Worm (Caenorhabditis elegans) whole organism, L4 larva: ENCODE results near the gene pph-6.
A peak's percentile ranks its signal among the peaks of the same experiment; 100 is the strongest.

Experiments
- F26F4.8 ChIP-seq: fragments of 200-800 bp; sonication (Bioruptor generic); conservative IDR thresholded peaks from 2 replicates; pipeline ENCODE4 v1.3.6; 2022; ENCODE audit warnings: missing genetic modification characterization, missing compliant biosample characterization
- F37D6.2 ChIP-seq: sonication (generic microtip); optimal IDR thresholded peaks from 2 replicates; lab custom pipeline; 2016; ENCODE audit warnings: mild to moderate bottlenecking, missing genetic modification characterization, missing compliant biosample characterization
- F44E2.7 ChIP-seq: fragments of 200-800 bp; sonication (Bioruptor generic); IDR thresholded peaks from 2 replicates; pipeline ENCODE4 v2.1.2; 2022; ENCODE audit warnings: missing genetic modification characterization, missing compliant biosample characterization
- F49E8.2 ChIP-seq: sonication (generic microtip); optimal IDR thresholded peaks from 2 replicates; lab custom pipeline; 2016; ENCODE audit warnings: missing compliant biosample characterization, mild to moderate bottlenecking, missing genetic modification characterization, borderline replicate concordance
- R02D3.7 ChIP-seq: fragments of 150-350 bp; sonication (generic microtip); optimal IDR thresholded peaks from 3 replicates; lab custom pipeline; 2014; ENCODE audit warnings: missing biosample characterization, missing genetic modification characterization
- Y105C5A.15 ChIP-seq: fragments of 200-800 bp; sonication (Bioruptor generic); IDR thresholded peaks from 2 replicates; pipeline ENCODE4 v1.3.6; 2022; ENCODE audit warnings: missing genetic modification characterization, missing compliant biosample characterization
- Y48G9A.11 ChIP-seq: fragments of 200-800 bp; sonication (Bioruptor generic); IDR thresholded peaks from 2 replicates; pipeline ENCODE4 v1.3.6; 2022; ENCODE audit warnings: missing genetic modification reagents, missing genetic modification characterization, missing compliant biosample characterization
- aly-2 ChIP-seq: sonication (generic microtip); optimal IDR thresholded peaks from 2 replicates; lab custom pipeline; 2018; ENCODE audit warnings: missing biosample characterization, missing genetic modification characterization
- ama-1 ChIP-seq: fragments of 150-350 bp; optimal IDR thresholded peaks from 2 replicates; lab custom pipeline; 2014; ENCODE audit warnings: inconsistent platforms, mixed read lengths
- arid-1 ChIP-seq: fragments of 200-800 bp; sonication (Bioruptor generic); conservative IDR thresholded peaks from 2 replicates; pipeline ENCODE4 v1.3.6; 2022; ENCODE audit warnings: missing genetic modification reagents, missing genetic modification characterization, missing compliant biosample characterization
- attf-4 ChIP-seq: sonication (generic microtip); optimal IDR thresholded peaks from 3 replicates; lab custom pipeline; 2017; ENCODE audit warnings: missing biosample characterization, missing genetic modification characterization
- ceh-20 ChIP-seq: fragments of 200-800 bp; sonication (Bioruptor generic); IDR thresholded peaks from 2 replicates; pipeline ENCODE4 v1.3.6; 2022; ENCODE audit warnings: missing genetic modification reagents, missing genetic modification characterization, missing compliant biosample characterization
- ceh-44 ChIP-seq: fragments of 200-800 bp; sonication (Bioruptor generic); IDR thresholded peaks from 2 replicates; pipeline ENCODE4 v1.3.6; 2022; ENCODE audit warnings: missing genetic modification reagents, missing genetic modification characterization, missing compliant biosample characterization
- cey-2 ChIP-seq: sonication (generic microtip); optimal IDR thresholded peaks from 3 replicates; lab custom pipeline; 2017; ENCODE audit warnings: missing genetic modification characterization, mild to moderate bottlenecking, missing compliant biosample characterization, antibody characterized with exemption, borderline replicate concordance; ENCODE audit not compliant: insufficient read depth
- ctbp-1 ChIP-seq: fragments of 200-800 bp; sonication (Bioruptor generic); IDR thresholded peaks from 2 replicates; pipeline ENCODE4 v1.3.6; 2022; ENCODE audit warnings: missing genetic modification reagents, missing genetic modification characterization, missing compliant biosample characterization
- daf-12 ChIP-seq: fragments of 150-350 bp; optimal IDR thresholded peaks from 2 replicates; lab custom pipeline; 2014; ENCODE audit warnings: missing biosample characterization, missing genetic modification reagents, missing genetic modification characterization
- daf-16 ChIP-seq, 3 experiments: sonication (generic microtip); optimal IDR thresholded peaks; 2 replicates each; lab custom pipeline; 2016 to 2017; ENCODE audit warnings: missing genetic modification characterization in 3 of 3, missing genetic modification reagents in 3 of 3, mild to moderate bottlenecking in 2 of 3, missing compliant biosample characterization in 2 of 3, missing biosample characterization in 1 of 3, moderate library complexity in 1 of 3
- dmd-8 ChIP-seq: fragments of 200-800 bp; sonication (Bioruptor generic); IDR thresholded peaks from 2 replicates; pipeline ENCODE4 v1.3.6; 2022; ENCODE audit warnings: missing genetic modification characterization, missing compliant biosample characterization
- dpl-1 ChIP-seq: fragments of 150-350 bp; optimal IDR thresholded peaks from 2 replicates; lab custom pipeline; 2014; ENCODE audit warnings: missing biosample characterization, missing genetic modification reagents, missing genetic modification characterization
- duxl-1 ChIP-seq: sonication (generic microtip); optimal IDR thresholded peaks from 2 replicates; lab custom pipeline; 2016; ENCODE audit warnings: mild to moderate bottlenecking, missing genetic modification characterization, moderate library complexity, missing compliant biosample characterization; ENCODE audit not compliant: poor library complexity
- egl-43 ChIP-seq: fragments of 200-800 bp; sonication (Bioruptor generic); IDR thresholded peaks from 2 replicates; pipeline ENCODE4 v1.3.6; 2022; ENCODE audit warnings: missing genetic modification reagents, missing genetic modification characterization, missing compliant biosample characterization
- fkh-10 ChIP-seq: fragments of 150-350 bp; optimal IDR thresholded peaks from 2 replicates; lab custom pipeline; 2014; ENCODE audit warnings: missing biosample characterization, missing genetic modification reagents, missing genetic modification characterization
- fos-1 ChIP-seq: fragments of 150-350 bp; optimal IDR thresholded peaks from 2 replicates; lab custom pipeline; 2014; ENCODE audit warnings: missing biosample characterization, missing genetic modification characterization
- hif-1 ChIP-seq, 2 experiments: sonication (generic microtip); optimal IDR thresholded peaks; 2 replicates each; lab custom pipeline; 2016 to 2017; ENCODE audit warnings: missing compliant biosample characterization in 2 of 2, missing genetic modification characterization in 2 of 2, missing genetic modification reagents in 2 of 2, missing genotype in 2 of 2, mild to moderate bottlenecking in 1 of 2
- lin-1 ChIP-seq: fragments of 200-800 bp; sonication (Bioruptor generic); IDR thresholded peaks from 2 replicates; pipeline ENCODE4 v1.3.6; 2022; ENCODE audit warnings: missing genetic modification reagents, missing genetic modification characterization, missing compliant biosample characterization
- lin-15B ChIP-seq: fragments of 150-350 bp; sonication (generic microtip); optimal IDR thresholded peaks from 3 replicates; lab custom pipeline; 2014; ENCODE audit warnings: missing biosample characterization, missing genetic modification characterization
- lin-29 ChIP-seq: fragments of 200-800 bp; sonication (Bioruptor generic); IDR thresholded peaks from 2 replicates; pipeline ENCODE4 v1.3.6; 2022; ENCODE audit warnings: missing genetic modification reagents, missing genetic modification characterization, missing compliant biosample characterization
- lin-38 ChIP-seq: fragments of 200-800 bp; sonication (Bioruptor generic); IDR thresholded peaks from 2 replicates; pipeline ENCODE4 v1.3.6; 2022; ENCODE audit warnings: missing genetic modification reagents, missing genetic modification characterization, missing compliant biosample characterization
- lir-3 ChIP-seq: sonication (generic microtip); optimal IDR thresholded peaks from 2 replicates; lab custom pipeline; 2016; ENCODE audit warnings: mild to moderate bottlenecking, missing genetic modification characterization, missing compliant biosample characterization
- lsy-2 ChIP-seq, 2 experiments: fragments of 150-350 bp in 1 of 2; sonication (generic microtip) in 1 of 2; optimal IDR thresholded peaks; 2 replicates each; lab custom pipeline; 2014 to 2017; ENCODE audit warnings: missing biosample characterization in 2 of 2, missing genetic modification characterization in 2 of 2
- madf-9 ChIP-seq: fragments of 200-800 bp; sonication (Bioruptor generic); conservative IDR thresholded peaks from 2 replicates; pipeline ENCODE4 v1.3.6; 2022; ENCODE audit warnings: missing genetic modification reagents, missing genetic modification characterization, missing compliant biosample characterization
- mdl-1 ChIP-seq, 2 experiments: fragments of 150-350 bp in 1 of 2; sonication (generic microtip) in 1 of 2; optimal IDR thresholded peaks; 2 replicates each; lab custom pipeline; 2014 to 2017; ENCODE audit warnings: missing biosample characterization in 2 of 2, missing genetic modification characterization in 2 of 2
- mdt-29 ChIP-seq: fragments of 200-800 bp; sonication (Bioruptor generic); IDR thresholded peaks from 2 replicates; pipeline ENCODE4 v1.3.6; 2022; ENCODE audit warnings: missing genetic modification reagents, missing genetic modification characterization, missing compliant biosample characterization
- mxl-2 ChIP-seq: fragments of 200-800 bp; sonication (Bioruptor generic); conservative IDR thresholded peaks from 2 replicates; pipeline ENCODE4 v1.3.6; 2022; ENCODE audit warnings: missing genetic modification reagents, missing genetic modification characterization, missing compliant biosample characterization
- nhr-11 ChIP-seq: fragments of 150-350 bp; optimal IDR thresholded peaks from 2 replicates; lab custom pipeline; 2014; ENCODE audit warnings: missing biosample characterization, missing genetic modification characterization
- nhr-111 ChIP-seq: fragments of 200-800 bp; sonication (Bioruptor generic); optimal IDR thresholded peaks from 2 replicates; lab custom pipeline; 2018; ENCODE audit warnings: mild to moderate bottlenecking, missing genetic modification characterization, missing compliant biosample characterization
- nhr-237 ChIP-seq: sonication (generic microtip); optimal IDR thresholded peaks from 2 replicates; lab custom pipeline; 2017; ENCODE audit warnings: missing biosample characterization, missing genetic modification characterization
- nhr-42 ChIP-seq: fragments of 200-800 bp; sonication (Bioruptor generic); IDR thresholded peaks from 2 replicates; pipeline ENCODE4 v1.3.6; 2022; ENCODE audit warnings: missing genetic modification characterization, missing compliant biosample characterization
- nhr-48 ChIP-seq: sonication (generic microtip); optimal IDR thresholded peaks from 2 replicates; lab custom pipeline; 2016; ENCODE audit warnings: mild to moderate bottlenecking, missing genetic modification characterization, missing compliant biosample characterization
- nhr-76 ChIP-seq: fragments of 150-350 bp; optimal IDR thresholded peaks from 2 replicates; lab custom pipeline; 2014; ENCODE audit warnings: missing biosample characterization, missing genetic modification characterization
- sdz-12 ChIP-seq: fragments of 200-800 bp; sonication (Bioruptor generic); optimal IDR thresholded peaks from 2 replicates; lab custom pipeline; 2018; ENCODE audit warnings: mild to moderate bottlenecking, missing genetic modification characterization, missing compliant biosample characterization
- snpc-4 ChIP-seq: fragments of 150-350 bp; optimal IDR thresholded peaks from 2 replicates; lab custom pipeline; 2014; ENCODE audit warnings: missing biosample characterization, missing genetic modification characterization
- spr-1 ChIP-seq: sonication (generic microtip); optimal IDR thresholded peaks from 2 replicates; lab custom pipeline; 2016; ENCODE audit warnings: mild to moderate bottlenecking, missing genetic modification characterization, missing compliant biosample characterization
- spr-3 ChIP-seq: fragments of 200-800 bp; sonication (Bioruptor generic); optimal IDR thresholded peaks from 2 replicates; lab custom pipeline; 2018; ENCODE audit warnings: mild to moderate bottlenecking, missing genetic modification characterization, missing compliant biosample characterization
- tag-97 ChIP-seq: fragments of 200-800 bp; sonication (Bioruptor generic); IDR thresholded peaks from 2 replicates; pipeline ENCODE4 v1.3.6; 2022; ENCODE audit warnings: missing genetic modification characterization, missing compliant biosample characterization
- unc-130 ChIP-seq: sonication (generic microtip); optimal IDR thresholded peaks from 2 replicates; lab custom pipeline; 2016; ENCODE audit warnings: missing genetic modification reagents, missing genetic modification characterization, missing compliant biosample characterization
- unc-62 ChIP-seq, 3 experiments: fragments of 150-350 bp in 1 of 3; sonication (generic microtip); optimal IDR thresholded peaks in 2 of 3; peaks in 1 of 3; 1 replicate in 1 of 3; 2 replicates in 2 of 3; lab custom pipeline; 2014 to 2017; ENCODE audit warnings: missing biosample characterization in 3 of 3, missing genetic modification characterization in 3 of 3, missing genetic modification reagents in 3 of 3, missing genotype in 1 of 3
- zag-1 ChIP-seq: fragments of 150-350 bp; optimal IDR thresholded peaks from 2 replicates; lab custom pipeline; 2014; ENCODE audit warnings: missing biosample characterization, missing genetic modification characterization
- zfp-2 ChIP-seq: sonication (generic microtip); optimal IDR thresholded peaks from 2 replicates; lab custom pipeline; 2016; ENCODE audit warnings: mild to moderate bottlenecking, missing genetic modification characterization, missing compliant biosample characterization
- ztf-11 ChIP-seq: fragments of 150-350 bp; optimal IDR thresholded peaks from 2 replicates; lab custom pipeline; 2014; ENCODE audit warnings: missing biosample characterization, missing genetic modification characterization

The pph-6 gene

ce11 chrIII:3460061-3460460 is 1.4 kb upstream of the pph-6 start, which contains the start of gene C34C12.8 (continued):
- TF ChIP-seq spr-3 (GFP tag; lab: Kevin White, UChicago) (peak; percentile 83), ceh-44 (no peak), duxl-1 (tag; lab: Kevin White, UChicago) (peak; percentile 93), daf-16 (GFP tag; optimal IDR thresholded peaks at IDR 0.05; lab: Kevin White, UChicago) (peak in 1 of 2 experiments; percentile 82), daf-16 (tag; optimal IDR thresholded peaks at IDR 0.05; lab: Kevin White, UChicago) (peak; percentile 35), Y48G9A.11 (peak; percentile 82), aly-2 (tag; lab: Kevin White, UChicago) (no peak), nhr-76 (tag; lab: Kevin White, UChicago) (peak; percentile 34), lsy-2 (tag; optimal IDR thresholded peaks at IDR 0.05; lab: Kevin White, UChicago) (peak; percentile 72 to 97), R02D3.7 (no peak), ztf-11 (tag; lab: Kevin White, UChicago) (no peak), snpc-4 (tag; lab: Kevin White, UChicago) (no peak), nhr-48 (tag; lab: Kevin White, UChicago) (peak; percentile 81), F37D6.2 (tag; lab: Kevin White, UChicago) (peak; percentile 92), lin-15B (peak; percentile 84), cey-2 (no peak), nhr-11 (tag; lab: Kevin White, UChicago) (peak; percentile 85), mdl-1 (tag; optimal IDR thresholded peaks at IDR 0.05; lab: Kevin White, UChicago) (no peak), arid-1 (peak; percentile 88), F44E2.7 (GFP tag; lab: Robert Waterston, UW) (no peak), ctbp-1 (GFP tag; lab: Robert Waterston, UW) (peak; percentile 88), attf-4 (no peak), lir-3 (tag; lab: Kevin White, UChicago) (peak; percentile 65), egl-43 (GFP tag; lab: Robert Waterston, UW) (peak; percentile 84), nhr-42 (peak; percentile 92), lin-1 (GFP tag; lab: Robert Waterston, UW) (peak; percentile 86), dmd-8 (peak; percentile 35; the same call in 1 of the 2 replicates), F49E8.2 (tag; lab: Kevin White, UChicago) (peak; percentile 88), zag-1 (tag; lab: Kevin White, UChicago) (peak; percentile 76), ama-1 (lab: Kevin White, UChicago) (peak; percentile 87), lin-29 (peak; percentile 91), nhr-237 (tag; lab: Kevin White, UChicago) (no peak), mdt-29 (GFP tag; lab: Robert Waterston, UW) (peak; percentile 92), spr-1 (tag; lab: Kevin White, UChicago) (peak; percentile 81), ceh-20 (GFP tag; lab: Robert Waterston, UW) (peak; percentile 92), zfp-2 (tag; lab: Kevin White, UChicago) (peak; percentile 55), tag-97 (GFP tag; lab: Robert Waterston, UW) (no peak), madf-9 (peak; percentile 87), nhr-111 (GFP tag; lab: Kevin White, UChicago) (no peak), mxl-2 (GFP tag; lab: Robert Waterston, UW) (0 out of 2 replicates have a peak, but pooled peaks have one; percentile 23), F26F4.8 (GFP tag; lab: Robert Waterston, UW) (no peak), lin-38 (peak; percentile 98), unc-62 (GFP tag; optimal IDR thresholded peaks at IDR 0.05 in 1 of 2; lab: Kevin White, UChicago) (peak in 1 of 2 experiments; percentile 98), unc-62 (tag; optimal IDR thresholded peaks at IDR 0.05; lab: Kevin White, UChicago) (no peak), fkh-10 (GFP tag; lab: Kevin White, UChicago) (peak; percentile 84), unc-130 (GFP tag; lab: Kevin White, UChicago) (peak; percentile 29), dpl-1 (GFP tag; lab: Kevin White, UChicago) (peak; percentile 97), Y105C5A.15 (GFP tag; lab: Robert Waterston, UW) (no peak), sdz-12 (GFP tag; lab: Kevin White, UChicago) (no peak), hif-1 (tag; optimal IDR thresholded peaks at IDR 0.05; lab: Kevin White, UChicago) (peak; percentile 28 to 67), daf-12 (tag; lab: Kevin White, UChicago) (no peak), fos-1 (tag; lab: Kevin White, UChicago) (no peak)
